Worm (Caenorhabditis elegans): ENCODE data around the gene F23A7.4.

DNA sequence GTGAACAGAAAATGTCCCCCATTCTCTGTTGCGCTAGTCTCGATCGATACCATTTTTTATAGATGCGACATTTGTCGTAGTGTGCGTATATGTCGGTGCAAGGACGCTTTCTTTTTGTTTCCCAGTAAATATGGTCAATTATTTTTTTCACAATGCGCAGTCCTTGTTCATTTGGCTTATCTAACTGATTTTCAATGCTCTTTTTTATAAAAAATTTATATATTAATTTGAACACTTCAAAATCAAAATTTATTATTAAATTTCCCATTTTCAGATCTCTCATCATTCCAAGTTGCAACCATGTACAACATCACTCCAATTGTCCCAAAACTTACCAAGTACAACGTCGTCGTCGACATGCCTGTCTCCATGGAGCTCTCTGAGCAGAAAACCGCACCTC is 4.7 kb downstream of the F23A7.4 start, which contains the start of gene F23A7.1:
- TF ChIP-seq fos-1 (tag; optimal IDR thresholded peaks at IDR 0.05) (no peak), nhr-25 (tag; optimal IDR thresholded peaks at IDR 0.05) (no peak), ztf-11 (tag; optimal IDR thresholded peaks at IDR 0.05) (no peak), pqm-1 (tag; optimal IDR thresholded peaks at IDR 0.05) (no peak), lsy-12 (tag; optimal IDR thresholded peaks at IDR 0.05) (no peak), daf-12 (tag; optimal IDR thresholded peaks at IDR 0.05) (no peak), ceh-82 (tag; optimal IDR thresholded peaks at IDR 0.05) (no peak)

All from whole organism, L3 larva.